Worm (Caenorhabditis elegans) whole organism, L4 larva: Measurements from ENCODE around the gene uso-1.

Source experiments
- F44E2.7 ChIP-seq: fragments of 200-800 bp; sonication (Bioruptor generic); IDR thresholded peaks from 2 replicates; pipeline ENCODE4 v2.1.2; 2022; ENCODE audit warnings: missing genetic modification characterization, missing compliant biosample characterization
- T26A8.4 ChIP-seq: fragments of 200-800 bp; sonication (Bioruptor generic); IDR thresholded peaks from 2 replicates; pipeline ENCODE4 v1.3.6; 2022; ENCODE audit warnings: missing genetic modification characterization, missing compliant biosample characterization
- Y48G9A.11 ChIP-seq: fragments of 200-800 bp; sonication (Bioruptor generic); IDR thresholded peaks from 2 replicates; pipeline ENCODE4 v1.3.6; 2022; ENCODE audit warnings: missing genetic modification reagents, missing genetic modification characterization, missing compliant biosample characterization
- ctbp-1 ChIP-seq: fragments of 200-800 bp; sonication (Bioruptor generic); IDR thresholded peaks from 2 replicates; pipeline ENCODE4 v1.3.6; 2022; ENCODE audit warnings: missing genetic modification reagents, missing genetic modification characterization, missing compliant biosample characterization
- dve-1 ChIP-seq: sonication (generic microtip); optimal IDR thresholded peaks from 2 replicates; lab custom pipeline; 2017; ENCODE audit warnings: antibody characterized with exemption, mild to moderate bottlenecking, missing genetic modification characterization, missing compliant biosample characterization; ENCODE audit not compliant: insufficient read depth
- hlh-11 ChIP-seq: fragments of 200-800 bp; sonication (Bioruptor generic); optimal IDR thresholded peaks from 2 replicates; lab custom pipeline; 2018; ENCODE audit warnings: mild to moderate bottlenecking, missing genetic modification characterization, missing compliant biosample characterization
- lim-7 ChIP-seq: fragments of 200-800 bp; sonication (Bioruptor generic); IDR thresholded peaks from 2 replicates; pipeline ENCODE4 v1.3.6; 2022; ENCODE audit warnings: missing genetic modification characterization, missing compliant biosample characterization
- madf-5 ChIP-seq, 2 experiments: fragments of 200-800 bp; sonication (Bioruptor generic); IDR thresholded peaks; 2 replicates each; pipeline ENCODE4 v1.3.6; 2022; ENCODE audit warnings: missing compliant biosample characterization in 2 of 2, missing genetic modification characterization in 2 of 2
- mdl-1 ChIP-seq, 2 experiments: fragments of 150-350 bp in 1 of 2; sonication (generic microtip) in 1 of 2; optimal IDR thresholded peaks; 2 replicates each; lab custom pipeline; 2014 to 2017; ENCODE audit warnings: missing biosample characterization in 2 of 2, missing genetic modification characterization in 2 of 2
- mxl-2 ChIP-seq: fragments of 200-800 bp; sonication (Bioruptor generic); conservative IDR thresholded peaks from 2 replicates; pipeline ENCODE4 v1.3.6; 2022; ENCODE audit warnings: missing genetic modification reagents, missing genetic modification characterization, missing compliant biosample characterization
- nhr-237 ChIP-seq: sonication (generic microtip); optimal IDR thresholded peaks from 2 replicates; lab custom pipeline; 2017; ENCODE audit warnings: missing biosample characterization, missing genetic modification characterization
- nhr-48 ChIP-seq: sonication (generic microtip); optimal IDR thresholded peaks from 2 replicates; lab custom pipeline; 2016; ENCODE audit warnings: mild to moderate bottlenecking, missing genetic modification characterization, missing compliant biosample characterization
- pha-4 ChIP-seq, 2 experiments: fragments of 150-350 bp in 1 of 2; fragments of 200-800 bp in 1 of 2; sonication (Bioruptor generic) in 1 of 2; IDR thresholded peaks in 1 of 2; optimal IDR thresholded peaks in 1 of 2; 2 replicates each; pipeline versions ENCODE4 v1.3.6 to Lab custom; 2014 to 2022; ENCODE audit warnings: missing genetic modification characterization in 2 of 2, missing genetic modification reagents in 2 of 2, missing biosample characterization in 1 of 2, missing compliant biosample characterization in 1 of 2
- pqm-1 ChIP-seq: sonication (generic microtip); optimal IDR thresholded peaks from 2 replicates; lab custom pipeline; 2017; ENCODE audit warnings: missing biosample characterization, missing genetic modification characterization
- snpc-4 ChIP-seq: fragments of 150-350 bp; optimal IDR thresholded peaks from 2 replicates; lab custom pipeline; 2014; ENCODE audit warnings: missing biosample characterization, missing genetic modification characterization
- zip-2 ChIP-seq: fragments of 150-350 bp; optimal IDR thresholded peaks from 2 replicates; lab custom pipeline; 2014; ENCODE audit warnings: missing biosample characterization, missing genetic modification characterization

uso-1 gene

ce11 chrIV:13396375-13396774, 58.2 kb downstream of the uso-1 start (continued):
- TF ChIP-seq hlh-11 (tag; lab: Kevin White, UChicago) (peak; percentile 65), dve-1 (tag; lab: Kevin White, UChicago) (peak; percentile 77), lim-7 (GFP tag; lab: Robert Waterston, UW) (no peak), ctbp-1 (no peak), mdl-1 (tag; optimal IDR thresholded peaks at IDR 0.05; lab: Kevin White, UChicago) (peak in 1 of 2 experiments; percentile 32), madf-5 (GFP tag; IDR thresholded peaks at IDR 0.05; lab: Robert Waterston, UW) (no peak), zip-2 (no peak), pha-4 (GFP tag; IDR thresholded peaks at IDR 0.05; lab: Robert Waterston, UW) (no peak), pha-4 (tag; optimal IDR thresholded peaks at IDR 0.05; lab: Kevin White, UChicago) (no peak), mxl-2 (GFP tag; lab: Robert Waterston, UW) (peak; percentile 59; the same call in 1 of the 2 replicates), nhr-237 (no peak), Y48G9A.11 (no peak), nhr-48 (peak; percentile 61), T26A8.4 (no peak), snpc-4 (tag; lab: Kevin White, UChicago) (no peak), pqm-1 (peak; percentile 75), F44E2.7 (GFP tag; lab: Robert Waterston, UW) (no peak)
